Worm (Caenorhabditis elegans) whole organism, L4 larva: Measurements from ENCODE around the gene D1005.10.
A peak's percentile ranks its signal among the peaks of the same experiment; 100 is the strongest.

ENCODE experiments used
- F10B5.3 ChIP-seq: sonication (generic microtip); optimal IDR thresholded peaks from 2 replicates; lab custom pipeline; 2016; ENCODE audit warnings: mild to moderate bottlenecking, missing genetic modification characterization, missing compliant biosample characterization
- F26F4.8 ChIP-seq: fragments of 200-800 bp; sonication (Bioruptor generic); conservative IDR thresholded peaks from 2 replicates; pipeline ENCODE4 v1.3.6; 2022; ENCODE audit warnings: missing genetic modification characterization, missing compliant biosample characterization
- F49E8.2 ChIP-seq: sonication (generic microtip); optimal IDR thresholded peaks from 2 replicates; lab custom pipeline; 2016; ENCODE audit warnings: missing compliant biosample characterization, mild to moderate bottlenecking, missing genetic modification characterization, borderline replicate concordance
- R02D3.7 ChIP-seq: fragments of 150-350 bp; sonication (generic microtip); optimal IDR thresholded peaks from 3 replicates; lab custom pipeline; 2014; ENCODE audit warnings: missing biosample characterization, missing genetic modification characterization
- T20F7.1 ChIP-seq: fragments of 200-800 bp; sonication (Bioruptor generic); optimal IDR thresholded peaks from 2 replicates; lab custom pipeline; 2018; ENCODE audit warnings: mild to moderate bottlenecking, missing genetic modification characterization, missing compliant biosample characterization
- Y105C5A.15 ChIP-seq: fragments of 200-800 bp; sonication (Bioruptor generic); IDR thresholded peaks from 2 replicates; pipeline ENCODE4 v1.3.6; 2022; ENCODE audit warnings: missing genetic modification characterization, missing compliant biosample characterization
- ZK546.5 ChIP-seq, 2 experiments: sonication (generic microtip); optimal IDR thresholded peaks; 2 replicates each; lab custom pipeline; 2017; ENCODE audit warnings: missing biosample characterization in 2 of 2, missing genetic modification characterization in 2 of 2
- aly-2 ChIP-seq: sonication (generic microtip); optimal IDR thresholded peaks from 2 replicates; lab custom pipeline; 2018; ENCODE audit warnings: missing biosample characterization, missing genetic modification characterization
- ama-1 ChIP-seq: fragments of 150-350 bp; optimal IDR thresholded peaks from 2 replicates; lab custom pipeline; 2014; ENCODE audit warnings: inconsistent platforms, mixed read lengths
- arid-1 ChIP-seq: fragments of 200-800 bp; sonication (Bioruptor generic); conservative IDR thresholded peaks from 2 replicates; pipeline ENCODE4 v1.3.6; 2022; ENCODE audit warnings: missing genetic modification reagents, missing genetic modification characterization, missing compliant biosample characterization
- ceh-20 ChIP-seq: fragments of 200-800 bp; sonication (Bioruptor generic); IDR thresholded peaks from 2 replicates; pipeline ENCODE4 v1.3.6; 2022; ENCODE audit warnings: missing genetic modification reagents, missing genetic modification characterization, missing compliant biosample characterization
- ceh-28 ChIP-seq: fragments of 150-350 bp; optimal IDR thresholded peaks from 2 replicates; lab custom pipeline; 2014; ENCODE audit warnings: missing biosample characterization, missing genetic modification reagents, missing genetic modification characterization
- ceh-82 ChIP-seq: sonication (generic microtip); optimal IDR thresholded peaks from 2 replicates; lab custom pipeline; 2017; ENCODE audit warnings: missing biosample characterization, missing genetic modification characterization
- daf-16 ChIP-seq, 3 experiments: sonication (generic microtip); optimal IDR thresholded peaks; 2 replicates each; lab custom pipeline; 2016 to 2017; ENCODE audit warnings: missing genetic modification characterization in 3 of 3, missing genetic modification reagents in 3 of 3, mild to moderate bottlenecking in 2 of 3, missing compliant biosample characterization in 2 of 3, missing biosample characterization in 1 of 3, moderate library complexity in 1 of 3
- daf-19 ChIP-seq: fragments of 200-800 bp; sonication (Bioruptor generic); conservative IDR thresholded peaks from 2 replicates; pipeline ENCODE4 v1.3.6; 2022; ENCODE audit warnings: missing genetic modification characterization, missing compliant biosample characterization
- dmd-9 ChIP-seq: fragments of 200-800 bp; sonication (Bioruptor generic); IDR thresholded peaks from 2 replicates; pipeline ENCODE4 v1.3.6; 2022; ENCODE audit warnings: missing genetic modification reagents, missing genetic modification characterization, missing compliant biosample characterization
- dpl-1 ChIP-seq: fragments of 150-350 bp; optimal IDR thresholded peaks from 2 replicates; lab custom pipeline; 2014; ENCODE audit warnings: missing biosample characterization, missing genetic modification reagents, missing genetic modification characterization
- egl-27 ChIP-seq: sonication (generic microtip); optimal IDR thresholded peaks from 3 replicates; lab custom pipeline; 2017; ENCODE audit warnings: missing biosample characterization, missing genetic modification reagents, missing genetic modification characterization
- egl-43 ChIP-seq: fragments of 200-800 bp; sonication (Bioruptor generic); IDR thresholded peaks from 2 replicates; pipeline ENCODE4 v1.3.6; 2022; ENCODE audit warnings: missing genetic modification reagents, missing genetic modification characterization, missing compliant biosample characterization
- fos-1 ChIP-seq: fragments of 150-350 bp; optimal IDR thresholded peaks from 2 replicates; lab custom pipeline; 2014; ENCODE audit warnings: missing biosample characterization, missing genetic modification characterization
- gei-8 ChIP-seq: fragments of 200-800 bp; sonication (Bioruptor generic); optimal IDR thresholded peaks from 2 replicates; lab custom pipeline; 2018; ENCODE audit warnings: mild to moderate bottlenecking, missing genetic modification characterization, missing compliant biosample characterization
- hif-1 ChIP-seq, 2 experiments: sonication (generic microtip); optimal IDR thresholded peaks; 2 replicates each; lab custom pipeline; 2016 to 2017; ENCODE audit warnings: missing compliant biosample characterization in 2 of 2, missing genetic modification characterization in 2 of 2, missing genetic modification reagents in 2 of 2, missing genotype in 2 of 2, mild to moderate bottlenecking in 1 of 2
- hlh-30 ChIP-seq: sonication (generic microtip); optimal IDR thresholded peaks from 2 replicates; lab custom pipeline; 2017; ENCODE audit warnings: antibody characterized with exemption, mild to moderate bottlenecking, missing genetic modification characterization, missing compliant biosample characterization; ENCODE audit not compliant: insufficient read depth
- lim-7 ChIP-seq: fragments of 200-800 bp; sonication (Bioruptor generic); IDR thresholded peaks from 2 replicates; pipeline ENCODE4 v1.3.6; 2022; ENCODE audit warnings: missing genetic modification characterization, missing compliant biosample characterization
- lin-1 ChIP-seq: fragments of 200-800 bp; sonication (Bioruptor generic); IDR thresholded peaks from 2 replicates; pipeline ENCODE4 v1.3.6; 2022; ENCODE audit warnings: missing genetic modification reagents, missing genetic modification characterization, missing compliant biosample characterization
- lin-29 ChIP-seq: fragments of 200-800 bp; sonication (Bioruptor generic); IDR thresholded peaks from 2 replicates; pipeline ENCODE4 v1.3.6; 2022; ENCODE audit warnings: missing genetic modification reagents, missing genetic modification characterization, missing compliant biosample characterization
- lir-3 ChIP-seq: sonication (generic microtip); optimal IDR thresholded peaks from 2 replicates; lab custom pipeline; 2016; ENCODE audit warnings: mild to moderate bottlenecking, missing genetic modification characterization, missing compliant biosample characterization
- madf-5 ChIP-seq, 2 experiments: fragments of 200-800 bp; sonication (Bioruptor generic); IDR thresholded peaks; 2 replicates each; pipeline ENCODE4 v1.3.6; 2022; ENCODE audit warnings: missing compliant biosample characterization in 2 of 2, missing genetic modification characterization in 2 of 2
- mdt-29 ChIP-seq: fragments of 200-800 bp; sonication (Bioruptor generic); IDR thresholded peaks from 2 replicates; pipeline ENCODE4 v1.3.6; 2022; ENCODE audit warnings: missing genetic modification reagents, missing genetic modification characterization, missing compliant biosample characterization
- mep-1 ChIP-seq: fragments of 150-350 bp; sonication (generic microtip); optimal IDR thresholded peaks from 3 replicates; lab custom pipeline; 2014; ENCODE audit warnings: missing biosample characterization, missing genetic modification characterization
- mes-2 ChIP-seq: sonication (generic microtip); optimal IDR thresholded peaks from 2 replicates; lab custom pipeline; 2016; ENCODE audit warnings: missing genotype, mild to moderate bottlenecking, missing genetic modification characterization, missing compliant biosample characterization; ENCODE audit not compliant: poor library complexity, severe bottlenecking
- mxl-3 ChIP-seq: fragments of 200-800 bp; sonication (Bioruptor generic); optimal IDR thresholded peaks from 2 replicates; lab custom pipeline; 2018; ENCODE audit warnings: mild to moderate bottlenecking, missing genetic modification characterization, missing compliant biosample characterization
- nhr-11 ChIP-seq: fragments of 150-350 bp; optimal IDR thresholded peaks from 2 replicates; lab custom pipeline; 2014; ENCODE audit warnings: missing biosample characterization, missing genetic modification characterization
- nhr-237 ChIP-seq: sonication (generic microtip); optimal IDR thresholded peaks from 2 replicates; lab custom pipeline; 2017; ENCODE audit warnings: missing biosample characterization, missing genetic modification characterization
- nhr-28 ChIP-seq: fragments of 150-350 bp; optimal IDR thresholded peaks from 2 replicates; lab custom pipeline; 2014; ENCODE audit warnings: missing biosample characterization, missing genetic modification characterization
- nhr-48 ChIP-seq: sonication (generic microtip); optimal IDR thresholded peaks from 2 replicates; lab custom pipeline; 2016; ENCODE audit warnings: mild to moderate bottlenecking, missing genetic modification characterization, missing compliant biosample characterization
- nhr-6 ChIP-seq: fragments of 150-350 bp; optimal IDR thresholded peaks from 2 replicates; lab custom pipeline; 2014; ENCODE audit warnings: missing biosample characterization, missing genetic modification characterization
- nhr-76 ChIP-seq: fragments of 150-350 bp; optimal IDR thresholded peaks from 2 replicates; lab custom pipeline; 2014; ENCODE audit warnings: missing biosample characterization, missing genetic modification characterization
- nhr-77 ChIP-seq: fragments of 150-350 bp; optimal IDR thresholded peaks from 2 replicates; lab custom pipeline; 2014; ENCODE audit warnings: missing biosample characterization, missing genetic modification characterization
- pha-4 ChIP-seq, 2 experiments: fragments of 150-350 bp in 1 of 2; fragments of 200-800 bp in 1 of 2; sonication (Bioruptor generic) in 1 of 2; IDR thresholded peaks in 1 of 2; optimal IDR thresholded peaks in 1 of 2; 2 replicates each; pipeline versions ENCODE4 v1.3.6 to Lab custom; 2014 to 2022; ENCODE audit warnings: missing genetic modification characterization in 2 of 2, missing genetic modification reagents in 2 of 2, missing biosample characterization in 1 of 2, missing compliant biosample characterization in 1 of 2
- pqm-1 ChIP-seq: sonication (generic microtip); optimal IDR thresholded peaks from 2 replicates; lab custom pipeline; 2017; ENCODE audit warnings: missing biosample characterization, missing genetic modification characterization
- rbr-2 ChIP-seq: sonication (generic microtip); optimal IDR thresholded peaks from 2 replicates; lab custom pipeline; 2016; ENCODE audit warnings: missing genotype, missing genetic modification characterization, missing compliant biosample characterization
- saeg-2 ChIP-seq: fragments of 200-800 bp; sonication (Bioruptor generic); IDR thresholded peaks from 2 replicates; pipeline ENCODE4 v1.3.6; 2022; ENCODE audit warnings: missing genetic modification reagents, missing genetic modification characterization, missing compliant biosample characterization
- set-16 ChIP-seq: fragments of 200-800 bp; sonication (Bioruptor generic); IDR thresholded peaks from 2 replicates; pipeline ENCODE4 v1.3.6; 2022; ENCODE audit warnings: missing genetic modification reagents, missing genetic modification characterization, missing compliant biosample characterization
- snpc-4 ChIP-seq: fragments of 150-350 bp; optimal IDR thresholded peaks from 2 replicates; lab custom pipeline; 2014; ENCODE audit warnings: missing biosample characterization, missing genetic modification characterization
- spr-3 ChIP-seq: fragments of 200-800 bp; sonication (Bioruptor generic); optimal IDR thresholded peaks from 2 replicates; lab custom pipeline; 2018; ENCODE audit warnings: mild to moderate bottlenecking, missing genetic modification characterization, missing compliant biosample characterization
- tra-1 ChIP-seq: fragments of 200-800 bp; sonication (Bioruptor generic); IDR thresholded peaks from 2 replicates; pipeline ENCODE4 v1.3.6; 2022; ENCODE audit warnings: missing genetic modification reagents, missing genetic modification characterization, missing compliant biosample characterization
- unc-130 ChIP-seq: sonication (generic microtip); optimal IDR thresholded peaks from 2 replicates; lab custom pipeline; 2016; ENCODE audit warnings: missing genetic modification reagents, missing genetic modification characterization, missing compliant biosample characterization
- unc-39 ChIP-seq: sonication (generic microtip); optimal IDR thresholded peaks from 2 replicates; lab custom pipeline; 2017; ENCODE audit warnings: missing biosample characterization, missing genetic modification characterization
- zfp-3 ChIP-seq: fragments of 200-800 bp; sonication (Bioruptor generic); conservative IDR thresholded peaks from 2 replicates; pipeline ENCODE4 v1.3.6; 2022; ENCODE audit warnings: missing genetic modification reagents, missing genetic modification characterization, missing compliant biosample characterization

The D1005.10 gene

DNA sequence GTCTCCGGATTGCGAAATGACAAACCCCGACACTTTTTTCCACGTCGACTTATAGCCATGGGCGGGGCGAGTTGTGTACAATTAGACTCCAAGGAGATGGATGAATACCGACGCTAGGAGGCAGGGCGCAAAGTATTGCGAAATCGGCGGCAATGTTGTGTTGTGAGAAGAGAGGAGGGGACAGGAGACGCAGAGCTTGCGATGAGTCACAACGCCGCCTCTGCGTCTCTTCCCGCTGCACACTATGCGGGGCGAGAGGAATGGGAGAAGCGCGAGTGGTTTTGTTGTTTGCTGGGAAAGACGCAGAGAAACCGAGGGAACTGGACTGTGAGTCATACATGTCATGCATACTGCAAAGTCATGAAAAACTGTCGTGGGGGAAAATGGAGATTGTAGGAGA is 31.6 kb downstream of the D1005.10 start:
- TF ChIP-seq zfp-3 (GFP tag; lab: Robert Waterston, UW) (0 out of 2 replicates have a peak, but pooled peaks have one; percentile 22), saeg-2 (GFP tag; lab: Robert Waterston, UW) (peak; percentile 76; the same call in 1 of the 2 replicates), dpl-1 (GFP tag; lab: Kevin White, UChicago) (peak; percentile 41), ceh-82 (no peak), lim-7 (no peak), nhr-11 (tag; lab: Kevin White, UChicago) (peak; percentile 93), snpc-4 (tag; lab: Kevin White, UChicago) (peak; percentile 28), ZK546.5 (tag; optimal IDR thresholded peaks at IDR 0.05; lab: Kevin White, UChicago) (no peak), mdt-29 (0 out of 2 replicates have a peak, but pooled peaks have one; percentile 27), R02D3.7 (tag; lab: Kevin White, UChicago) (no peak), Y105C5A.15 (GFP tag; lab: Robert Waterston, UW) (0 out of 2 replicates have a peak, but pooled peaks have one; percentile 45), gei-8 (peak; percentile 60), ama-1 (no peak), spr-3 (GFP tag; lab: Kevin White, UChicago) (peak; percentile 50), egl-27 (tag; lab: Kevin White, UChicago) (no peak), F49E8.2 (tag; lab: Kevin White, UChicago) (no peak), fos-1 (peak; percentile 100), mes-2 (peak; percentile 72), lir-3 (tag; lab: Kevin White, UChicago) (peak; percentile 10), ceh-28 (tag; lab: Kevin White, UChicago) (no peak), set-16 (GFP tag; lab: Robert Waterston, UW) (peak; percentile 94), egl-43 (GFP tag; lab: Robert Waterston, UW) (peak; percentile 89), unc-130 (GFP tag; lab: Kevin White, UChicago) (no peak), nhr-48 (tag; lab: Kevin White, UChicago) (peak; percentile 90), ceh-20 (peak; percentile 90), unc-39 (tag; lab: Kevin White, UChicago) (no peak), dmd-9 (GFP tag; lab: Robert Waterston, UW) (peak; percentile 80), lin-1 (GFP tag; lab: Robert Waterston, UW) (peak; percentile 91), mxl-3 (GFP tag; lab: Kevin White, UChicago) (peak; percentile 93), nhr-237 (tag; lab: Kevin White, UChicago) (no peak), hif-1 (tag; optimal IDR thresholded peaks at IDR 0.05; lab: Kevin White, UChicago) (peak; percentile 27 to 89), nhr-28 (tag; lab: Kevin White, UChicago) (peak; percentile 96), hlh-30 (tag; lab: Kevin White, UChicago) (peak; percentile 96), pha-4 (GFP tag; IDR thresholded peaks at IDR 0.05; lab: Robert Waterston, UW) (peak; percentile 93), pha-4 (tag; optimal IDR thresholded peaks at IDR 0.05; lab: Kevin White, UChicago) (peak; percentile 82), daf-19 (GFP tag; lab: Robert Waterston, UW) (no peak), aly-2 (tag; lab: Kevin White, UChicago) (no peak), nhr-76 (no peak), daf-16 (GFP tag; optimal IDR thresholded peaks at IDR 0.05; lab: Kevin White, UChicago) (peak in 1 of 2 experiments; percentile 67), daf-16 (tag; optimal IDR thresholded peaks at IDR 0.05; lab: Kevin White, UChicago) (peak; percentile 80), nhr-77 (tag; lab: Kevin White, UChicago) (peak; percentile 91), pqm-1 (peak; percentile 28), tra-1 (GFP tag; lab: Robert Waterston, UW) (peak; percentile 84), nhr-6 (tag; lab: Kevin White, UChicago) (peak; percentile 95), madf-5 (GFP tag; IDR thresholded peaks at IDR 0.05; lab: Robert Waterston, UW) (peak in 1 of 2 experiments; percentile 32; a peak in 1 of 4 replicates), lin-29 (GFP tag; lab: Robert Waterston, UW) (peak; percentile 42; the same call in 1 of the 2 replicates), F26F4.8 (GFP tag; lab: Robert Waterston, UW) (no peak), rbr-2 (peak; percentile 93), arid-1 (GFP tag; lab: Robert Waterston, UW) (peak; percentile 86), mep-1 (tag; lab: Kevin White, UChicago) (peak; percentile 97), T20F7.1 (GFP tag; lab: Kevin White, UChicago) (peak; percentile 68), F10B5.3 (tag; lab: Kevin White, UChicago) (peak; percentile 59)
